Fruit fly (Drosophila melanogaster) whole organism, prepupa: ENCODE data around the gene HGTX.

Experiments used
- CG15336 ChIP-seq: fragments of 200-800 bp; sonication (Bioruptor generic); IDR thresholded peaks from 2 replicates; pipeline ENCODE4 v1.3.6; 2022; ENCODE audit warnings: missing biosample characterization, missing genetic modification characterization
- CG3919 ChIP-seq: fragments of 200-800 bp; sonication (Bioruptor generic); optimal IDR thresholded peaks from 3 replicates; lab custom pipeline; 2016; ENCODE audit warnings: missing biosample characterization, missing genetic modification characterization
- CG4318 ChIP-seq: fragments of 200-800 bp; sonication (Bioruptor generic); optimal IDR thresholded peaks from 3 replicates; lab custom pipeline; 2017; ENCODE audit warnings: missing biosample characterization, mild to moderate bottlenecking, missing genetic modification characterization
- CG6163 ChIP-seq: fragments of 200-800 bp; sonication (Bioruptor generic); IDR thresholded peaks from 3 replicates; pipeline ENCODE4 v1.3.6; 2022; ENCODE audit warnings: missing biosample characterization, missing genetic modification characterization
- CG6808 ChIP-seq: fragments of 200-800 bp; sonication (Bioruptor generic); optimal IDR thresholded peaks from 3 replicates; lab custom pipeline; 2017; ENCODE audit warnings: missing biosample characterization, missing genetic modification characterization, mild to moderate bottlenecking, moderate library complexity, missing genetic modification reagents
- CG6854 ChIP-seq: fragments of 200-800 bp; sonication (Bioruptor generic); optimal IDR thresholded peaks from 2 replicates; lab custom pipeline; 2017; ENCODE audit warnings: missing biosample characterization, mild to moderate bottlenecking, missing genetic modification characterization
- CG7368 ChIP-seq: fragments of 200-800 bp; sonication (Bioruptor generic); optimal IDR thresholded peaks from 3 replicates; lab custom pipeline; 2016; ENCODE audit warnings: missing biosample characterization, missing genetic modification characterization
- CG8119 ChIP-seq: fragments of 200-800 bp; sonication (Bioruptor generic); IDR thresholded peaks from 3 replicates; pipeline ENCODE4 v1.3.6; 2022; ENCODE audit warnings: missing biosample characterization, missing genetic modification characterization
- CG8632 ChIP-seq: fragments of 200-800 bp; sonication (Bioruptor generic); optimal IDR thresholded peaks from 3 replicates; lab custom pipeline; 2016; ENCODE audit warnings: missing biosample characterization, missing genetic modification characterization
- Eip78C ChIP-seq: fragments of 200-800 bp; sonication (Bioruptor generic); peaks from one replicate; lab custom pipeline; 2016; ENCODE audit warnings: missing biosample characterization, missing genetic modification characterization
- Ets21C ChIP-seq: fragments of 200-800 bp; sonication (Bioruptor generic); optimal IDR thresholded peaks from 3 replicates; lab custom pipeline; 2016; ENCODE audit warnings: missing biosample characterization, missing genetic modification characterization
- Gug ChIP-seq: fragments of 200-800 bp; sonication (Bioruptor generic); IDR thresholded peaks from 2 replicates; pipeline ENCODE4 v1.3.6; 2022; ENCODE audit warnings: missing biosample characterization, missing genetic modification characterization
- Hr38 ChIP-seq: sonication (Bioruptor generic); optimal IDR thresholded peaks from 2 replicates; lab custom pipeline; 2016; ENCODE audit warnings: missing biosample characterization, missing genetic modification characterization
- Hr4 ChIP-seq: fragments of 200-800 bp; sonication (Bioruptor generic); optimal IDR thresholded peaks from 3 replicates; lab custom pipeline; 2016; ENCODE audit warnings: missing biosample characterization, missing genetic modification characterization
- Lpt ChIP-seq: fragments of 200-800 bp; sonication (Bioruptor generic); optimal IDR thresholded peaks from 3 replicates; lab custom pipeline; 2016; ENCODE audit warnings: missing biosample characterization, missing genetic modification characterization
- Met ChIP-seq: fragments of 200-800 bp; sonication (Bioruptor generic); optimal IDR thresholded peaks from 3 replicates; lab custom pipeline; 2016; ENCODE audit warnings: missing biosample characterization, missing genetic modification characterization
- Sox14 ChIP-seq: fragments of 200-800 bp; sonication (Bioruptor generic); optimal IDR thresholded peaks from 3 replicates; lab custom pipeline; 2016; ENCODE audit warnings: missing biosample characterization, missing genetic modification characterization
- Sox15 ChIP-seq: fragments of 200-800 bp; sonication (Bioruptor generic); optimal IDR thresholded peaks from 3 replicates; lab custom pipeline; 2016; ENCODE audit warnings: missing biosample characterization, missing genetic modification characterization
- achi ChIP-seq: fragments of 200-800 bp; sonication (Bioruptor generic); optimal IDR thresholded peaks from 3 replicates; lab custom pipeline; 2016; ENCODE audit warnings: missing biosample characterization, missing genetic modification characterization
- eg ChIP-seq: fragments of 200-800 bp; sonication (Bioruptor generic); IDR thresholded peaks from 3 replicates; pipeline ENCODE4 v1.3.6; 2022; ENCODE audit warnings: missing biosample characterization, missing genetic modification characterization
- fd59A ChIP-seq: fragments of 200-800 bp; sonication (Bioruptor generic); optimal IDR thresholded peaks from 2 replicates; lab custom pipeline; 2017; ENCODE audit warnings: missing biosample characterization, mild to moderate bottlenecking, missing genetic modification characterization, missing genetic modification reagents
- fkh ChIP-seq: fragments of 200-800 bp; sonication (Bioruptor generic); optimal IDR thresholded peaks from 3 replicates; lab custom pipeline; 2017; ENCODE audit warnings: missing biosample characterization, mild to moderate bottlenecking, missing genetic modification characterization, moderate library complexity
- spab ChIP-seq: fragments of 200-800 bp; sonication (Bioruptor generic); optimal IDR thresholded peaks from 2 replicates; lab custom pipeline; 2017; ENCODE audit warnings: missing biosample characterization, mild to moderate bottlenecking, missing genetic modification characterization, missing genetic modification reagents

HGTX gene

dm6 chr3L:14534619-14535018, 64.7 kb downstream of the HGTX start (continued):
- peak; percentile 20 for TF ChIP-seq fd59A (GFP tag; lab: Kevin White, UChicago)
- TF ChIP-seq Lpt (GFP tag; lab: Kevin White, UChicago), result peak; percentile 64
- TF ChIP-seq Hr4 (GFP tag; lab: Kevin White, UChicago), result peak; percentile 91
- TF ChIP-seq CG15336, result peak; percentile 86
- peak; percentile 77 for TF ChIP-seq eg (GFP tag; lab: Robert Waterston, UW)
- peak; percentile 47 for TF ChIP-seq spab (GFP tag; lab: Kevin White, UChicago)
- no peak for TF ChIP-seq CG6854
- peak; percentile 44 for TF ChIP-seq CG8632 (GFP tag; lab: Kevin White, UChicago)
- no peak for TF ChIP-seq Ets21C (GFP tag; lab: Kevin White, UChicago)
- peak; percentile 71 for TF ChIP-seq Gug
- TF ChIP-seq CG6808 (GFP tag; lab: Kevin White, UChicago), result peak; percentile 59
- TF ChIP-seq Sox14 (GFP tag; lab: Kevin White, UChicago), result peak; percentile 58
- peak; percentile 32 for TF ChIP-seq CG7368 (GFP tag; lab: Kevin White, UChicago)
- peak; percentile 75 for TF ChIP-seq CG4318
- TF ChIP-seq Met (GFP tag; lab: Kevin White, UChicago), result peak; percentile 39
- TF ChIP-seq CG8119 (GFP tag; lab: Robert Waterston, UW), result peak; percentile 89
- TF ChIP-seq achi (GFP tag; lab: Kevin White, UChicago), result peak; percentile 73
- TF ChIP-seq Sox15, result no peak
- no peak for TF ChIP-seq Hr38 (GFP tag; lab: Kevin White, UChicago)
- TF ChIP-seq CG3919 (GFP tag; lab: Kevin White, UChicago), result peak; percentile 70
- TF ChIP-seq Eip78C (GFP tag; lab: Kevin White, UChicago), result peak; percentile 94
- peak; percentile 70; the same call in 2 of the 3 replicates for TF ChIP-seq CG6163 (GFP tag; lab: Robert Waterston, UW)
- TF ChIP-seq fkh (GFP tag; lab: Kevin White, UChicago), result no peak
